Fruit fly (Drosophila melanogaster): Measurements from ENCODE around the gene CG10657.

Gene CG10657

DNA sequence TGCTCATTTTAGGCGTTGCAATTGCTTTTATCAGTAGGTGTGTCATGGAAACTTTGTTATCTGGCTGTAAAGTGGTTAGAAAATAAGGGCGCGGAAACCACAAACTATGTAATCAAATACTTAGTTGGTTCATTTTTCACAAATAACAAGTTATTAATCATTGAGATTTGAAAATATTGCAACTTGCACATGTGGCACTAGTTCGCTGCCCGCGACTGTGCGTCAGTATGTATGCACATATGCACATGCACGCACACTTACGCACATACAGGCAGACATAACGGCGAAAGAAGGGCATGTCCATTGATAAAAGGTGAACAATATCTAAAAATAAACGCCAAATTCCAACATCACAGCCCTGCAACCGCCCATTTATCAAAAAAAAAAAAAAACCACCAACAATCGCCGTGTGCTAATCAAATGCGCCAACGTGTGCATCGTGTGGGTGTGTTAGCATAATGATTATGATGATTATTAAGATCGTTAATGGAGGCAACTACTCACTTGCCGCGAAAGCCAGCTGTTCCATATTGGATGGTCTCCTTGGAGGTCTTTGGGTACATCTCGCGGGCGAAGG lies 32.5 kb upstream of the CG10657 start (continued):
- TF ChIP-seq CG12219 (GFP tag; optimal IDR thresholded peaks at IDR 0.05) = peak; percentile 62
- TF ChIP-seq CG13624 (GFP tag; optimal IDR thresholded peaks at IDR 0.05) = no peak
- TF ChIP-seq CG30020 (tag; optimal IDR thresholded peaks at IDR 0.05) = no peak
- peak; percentile 25 for TF ChIP-seq CG5180 (GFP tag; optimal IDR thresholded peaks at IDR 0.05)
- peak; percentile 84 for TF ChIP-seq vvl (GFP tag; IDR thresholded peaks at IDR 0.05)
- no peak for TF ChIP-seq CG6254 (GFP tag; optimal IDR thresholded peaks at IDR 0.05)
- TF ChIP-seq CG3847 (GFP tag; IDR thresholded peaks at IDR 0.05) = no peak
- peak; percentile 41 for TF ChIP-seq en (GFP tag; optimal IDR thresholded peaks at IDR 0.05)
- TF ChIP-seq HHEX (GFP tag; optimal IDR thresholded peaks at IDR 0.05) = peak; percentile 10
- TF ChIP-seq oc (tag; optimal IDR thresholded peaks at IDR 0.05) = no peak
- TF ChIP-seq al (GFP tag; IDR thresholded peaks at IDR 0.05) = no peak
- no peak for TF ChIP-seq Vsx1 (GFP tag; optimal IDR thresholded peaks at IDR 0.05)
- TF ChIP-seq CG33557 (GFP tag; optimal IDR thresholded peaks at IDR 0.05) = peak; percentile 14
- TF ChIP-seq usp (GFP tag; optimal IDR thresholded peaks at IDR 0.05) = no peak
- no peak for TF ChIP-seq E2f2 (GFP tag; IDR thresholded peaks at IDR 0.05)
- no peak for TF ChIP-seq gt (GFP tag; IDR thresholded peaks at IDR 0.05)
- no peak for TF ChIP-seq CG9932 (GFP tag; IDR thresholded peaks at IDR 0.05)
- no peak for TF ChIP-seq Dref (GFP tag; IDR thresholded peaks at IDR 0.05)
- TF ChIP-seq CG1603 (tag; optimal IDR thresholded peaks at IDR 0.05) = peak; percentile 75
- peak; percentile 23 for TF ChIP-seq CG14710 (tag; optimal IDR thresholded peaks at IDR 0.05)
- TF ChIP-seq hb (GFP tag; IDR thresholded peaks at IDR 0.05; ENCODE audit: partially characterized antibody) = no peak
- no peak for TF ChIP-seq Spps (tag; optimal IDR thresholded peaks at IDR 0.05)
- TF ChIP-seq scrt (GFP tag; optimal IDR thresholded peaks at IDR 0.05) = peak; percentile 10
- TF ChIP-seq CG11560 (tag; IDR thresholded peaks at IDR 0.05) = no peak
- no peak for TF ChIP-seq CG2129 (GFP tag; IDR thresholded peaks at IDR 0.05; ENCODE audit: partially characterized antibody)
- TF ChIP-seq CG16863 (GFP tag; optimal IDR thresholded peaks at IDR 0.05) = peak; percentile 6
- peak; percentile 63 for TF ChIP-seq Oli (tag; optimal IDR thresholded peaks at IDR 0.05)
- TF ChIP-seq mirr (GFP tag; optimal IDR thresholded peaks at IDR 0.05) = no peak
- TF ChIP-seq HLH54F (GFP tag; optimal IDR thresholded peaks at IDR 0.05) = no peak
- no peak for TF ChIP-seq Ets65A (GFP tag)
- TF ChIP-seq tio (GFP tag; optimal IDR thresholded peaks at IDR 0.05) = no peak
- peak; percentile 44; the same call in 2 of the 3 replicates for TF ChIP-seq CG34422 (GFP tag; IDR thresholded peaks at IDR 0.05)
- no peak for TF ChIP-seq ewg (GFP tag; optimal IDR thresholded peaks at IDR 0.05)
- TF ChIP-seq jing (GFP tag; optimal IDR thresholded peaks at IDR 0.05) = no peak
- no peak for TF ChIP-seq CG11398 (GFP tag; optimal IDR thresholded peaks at IDR 0.05)
- no peak for TF ChIP-seq Dip2 (GFP tag; IDR thresholded peaks at IDR 0.05)
- no peak for TF ChIP-seq vnd (GFP tag; IDR thresholded peaks at IDR 0.05; ENCODE audit: partially characterized antibody)
- TF ChIP-seq Lim3 (GFP tag; IDR thresholded peaks at IDR 0.05) = no peak
- TF ChIP-seq Hmr (GFP tag; optimal IDR thresholded peaks at IDR 0.05) = no peak
- peak; percentile 32 for TF ChIP-seq Mes4 (GFP tag; optimal IDR thresholded peaks at IDR 0.05)
- TF ChIP-seq ab (GFP tag; optimal IDR thresholded peaks at IDR 0.05) = no peak
- TF ChIP-seq CG31388 (GFP tag; optimal IDR thresholded peaks at IDR 0.05) = no peak
- TF ChIP-seq CG17385 (GFP tag; optimal IDR thresholded peaks at IDR 0.05) = peak; percentile 52
- peak; percentile 61 for TF ChIP-seq Blimp-1 (GFP tag; optimal IDR thresholded peaks at IDR 0.05)
- no peak for TF ChIP-seq knrl (GFP tag; IDR thresholded peaks at IDR 0.05; ENCODE audit: partially characterized antibody)
- TF ChIP-seq Dbx (GFP tag; IDR thresholded peaks at IDR 0.05) = no peak
- TF ChIP-seq cato (GFP tag; optimal IDR thresholded peaks at IDR 0.05; ENCODE audit: borderline replicate concordance) = no peak
- TF ChIP-seq wdn (GFP tag; IDR thresholded peaks at IDR 0.05) = peak; percentile 22; the same call in 1 of the 2 replicates
- peak; percentile 56; the same call in 1 of the 3 replicates for TF ChIP-seq so (GFP tag; IDR thresholded peaks at IDR 0.05)
- no peak for TF ChIP-seq Opbp (GFP tag; IDR thresholded peaks at IDR 0.05; ENCODE audit: partially characterized antibody)

Measured in whole organism, embryonic.